Fruit fly (Drosophila melanogaster) whole organism, wandering third instar larva: Measurements from ENCODE around the gene CG3626.

ENCODE experiments used
- Abd-B ChIP-seq: fragments of >200 bp; optimal IDR thresholded peaks from 2 replicates; lab custom pipeline; 2017; ENCODE audit warnings: missing biosample characterization, missing genetic modification characterization
- CG9705 ChIP-seq: fragments of 200-800 bp; sonication (Bioruptor generic); optimal IDR thresholded peaks from 2 replicates; lab custom pipeline; 2018; ENCODE audit warnings: missing biosample characterization, mild to moderate bottlenecking, missing genetic modification characterization
- pan ChIP-seq: fragments of >200 bp; optimal IDR thresholded peaks from 2 replicates; lab custom pipeline; 2017

- TF ChIP-seq CG9705 (GFP tag; lab: Kevin White, UChicago) (no peak), Abd-B (GFP tag; lab: Kevin White, UChicago) (no peak), pan (lab: Kevin White, UChicago) (no peak)
These were observed 14.2 kb downstream of the CG3626 start for dm6 chrX:4380381-4380780.
